Fruit fly (Drosophila melanogaster) whole organism, prepupa: ENCODE measurements around the gene Pex7.

Source experiments
- Blimp-1 ChIP-seq: fragments of 200-800 bp; sonication (Bioruptor generic); optimal IDR thresholded peaks from 3 replicates; lab custom pipeline; 2017; ENCODE audit warnings: missing biosample characterization, missing genetic modification characterization, mild to moderate bottlenecking, moderate library complexity, missing genetic modification reagents
- CG10631 ChIP-seq: fragments of 200-800 bp; sonication (Bioruptor generic); optimal IDR thresholded peaks from 2 replicates; lab custom pipeline; 2016; ENCODE audit warnings: missing biosample characterization, missing genetic modification characterization
- CG11294 ChIP-seq: fragments of 200-800 bp; sonication (Bioruptor generic); IDR thresholded peaks from 2 replicates; pipeline ENCODE4 v1.3.6; 2022; ENCODE audit warnings: missing biosample characterization, missing genetic modification characterization
- CG11902 ChIP-seq: fragments of 200-800 bp; sonication (Bioruptor generic); optimal IDR thresholded peaks from 3 replicates; lab custom pipeline; 2016; ENCODE audit warnings: missing biosample characterization, missing genetic modification characterization
- CG15336 ChIP-seq: fragments of 200-800 bp; sonication (Bioruptor generic); IDR thresholded peaks from 2 replicates; pipeline ENCODE4 v1.3.6; 2022; ENCODE audit warnings: missing biosample characterization, missing genetic modification characterization
- CG1621 ChIP-seq: fragments of 200-800 bp; sonication (Bioruptor generic); optimal IDR thresholded peaks from 3 replicates; lab custom pipeline; 2018; ENCODE audit warnings: missing biosample characterization, mild to moderate bottlenecking, missing genetic modification characterization
- CG3032 ChIP-seq: fragments of 200-800 bp; optimal IDR thresholded peaks from 2 replicates; lab custom pipeline; 2019; ENCODE audit warnings: missing biosample characterization, mild to moderate bottlenecking, missing genetic modification characterization, moderate library complexity
- CG3919 ChIP-seq: fragments of 200-800 bp; sonication (Bioruptor generic); optimal IDR thresholded peaks from 3 replicates; lab custom pipeline; 2016; ENCODE audit warnings: missing biosample characterization, missing genetic modification characterization
- CG4318 ChIP-seq: fragments of 200-800 bp; sonication (Bioruptor generic); optimal IDR thresholded peaks from 3 replicates; lab custom pipeline; 2017; ENCODE audit warnings: missing biosample characterization, mild to moderate bottlenecking, missing genetic modification characterization
- CG6163 ChIP-seq: fragments of 200-800 bp; sonication (Bioruptor generic); IDR thresholded peaks from 3 replicates; pipeline ENCODE4 v1.3.6; 2022; ENCODE audit warnings: missing biosample characterization, missing genetic modification characterization
- CG6276 ChIP-seq: fragments of 200-800 bp; sonication (Bioruptor generic); optimal IDR thresholded peaks from 2 replicates; lab custom pipeline; 2017; ENCODE audit warnings: missing biosample characterization, mild to moderate bottlenecking, missing genetic modification characterization
- CG6792 ChIP-seq: fragments of 200-800 bp; sonication (Bioruptor generic); optimal IDR thresholded peaks from 3 replicates; lab custom pipeline; 2016; ENCODE audit warnings: missing biosample characterization, missing genetic modification characterization
- CG6854 ChIP-seq: fragments of 200-800 bp; sonication (Bioruptor generic); optimal IDR thresholded peaks from 2 replicates; lab custom pipeline; 2017; ENCODE audit warnings: missing biosample characterization, mild to moderate bottlenecking, missing genetic modification characterization
- CG7368 ChIP-seq: fragments of 200-800 bp; sonication (Bioruptor generic); optimal IDR thresholded peaks from 3 replicates; lab custom pipeline; 2016; ENCODE audit warnings: missing biosample characterization, missing genetic modification characterization
- CG8119 ChIP-seq: fragments of 200-800 bp; sonication (Bioruptor generic); IDR thresholded peaks from 3 replicates; pipeline ENCODE4 v1.3.6; 2022; ENCODE audit warnings: missing biosample characterization, missing genetic modification characterization
- Eip75B ChIP-seq: fragments of 200-800 bp; sonication (Bioruptor generic); optimal IDR thresholded peaks from 3 replicates; lab custom pipeline; 2016; ENCODE audit warnings: missing biosample characterization, missing genetic modification characterization
- Eip78C ChIP-seq: fragments of 200-800 bp; sonication (Bioruptor generic); peaks from one replicate; lab custom pipeline; 2016; ENCODE audit warnings: missing biosample characterization, missing genetic modification characterization
- Eip93F ChIP-seq: fragments of 200-800 bp; sonication (Bioruptor generic); optimal IDR thresholded peaks from 2 replicates; lab custom pipeline; 2016; ENCODE audit warnings: missing biosample characterization, mild to moderate bottlenecking, missing genetic modification characterization
- Ets21C ChIP-seq: fragments of 200-800 bp; sonication (Bioruptor generic); optimal IDR thresholded peaks from 3 replicates; lab custom pipeline; 2016; ENCODE audit warnings: missing biosample characterization, missing genetic modification characterization
- Ets96B ChIP-seq: fragments of 200-800 bp; optimal IDR thresholded peaks from 2 replicates; lab custom pipeline; 2019; ENCODE audit warnings: missing biosample characterization, mild to moderate bottlenecking, missing genetic modification characterization, moderate library complexity
- Gug ChIP-seq: fragments of 200-800 bp; sonication (Bioruptor generic); IDR thresholded peaks from 2 replicates; pipeline ENCODE4 v1.3.6; 2022; ENCODE audit warnings: missing biosample characterization, missing genetic modification characterization
- Hr4 ChIP-seq: fragments of 200-800 bp; sonication (Bioruptor generic); optimal IDR thresholded peaks from 3 replicates; lab custom pipeline; 2016; ENCODE audit warnings: missing biosample characterization, missing genetic modification characterization
- Met ChIP-seq: fragments of 200-800 bp; sonication (Bioruptor generic); optimal IDR thresholded peaks from 3 replicates; lab custom pipeline; 2016; ENCODE audit warnings: missing biosample characterization, missing genetic modification characterization
- OdsH ChIP-seq: fragments of 200-800 bp; sonication (Bioruptor generic); optimal IDR thresholded peaks from 3 replicates; lab custom pipeline; 2016; ENCODE audit warnings: missing biosample characterization, missing genetic modification characterization
- Smox ChIP-seq: fragments of 200-800 bp; sonication (Bioruptor generic); optimal IDR thresholded peaks from 3 replicates; lab custom pipeline; 2016; ENCODE audit warnings: missing biosample characterization, missing genetic modification characterization
- Sox15 ChIP-seq: fragments of 200-800 bp; sonication (Bioruptor generic); optimal IDR thresholded peaks from 3 replicates; lab custom pipeline; 2016; ENCODE audit warnings: missing biosample characterization, missing genetic modification characterization
- achi ChIP-seq: fragments of 200-800 bp; sonication (Bioruptor generic); optimal IDR thresholded peaks from 3 replicates; lab custom pipeline; 2016; ENCODE audit warnings: missing biosample characterization, missing genetic modification characterization
- acj6 ChIP-seq: fragments of 200-800 bp; sonication (Bioruptor generic); optimal IDR thresholded peaks from 3 replicates; lab custom pipeline; 2016; ENCODE audit warnings: missing biosample characterization, missing genetic modification characterization
- dsx ChIP-seq: fragments of 200-800 bp; optimal IDR thresholded peaks from 3 replicates; lab custom pipeline; 2019; ENCODE audit warnings: missing biosample characterization, mild to moderate bottlenecking, missing genetic modification characterization, moderate library complexity; ENCODE audit not compliant: poor library complexity, severe bottlenecking
- eg ChIP-seq: fragments of 200-800 bp; sonication (Bioruptor generic); IDR thresholded peaks from 3 replicates; pipeline ENCODE4 v1.3.6; 2022; ENCODE audit warnings: missing biosample characterization, missing genetic modification characterization
- lz ChIP-seq: fragments of 200-800 bp; sonication (Bioruptor generic); optimal IDR thresholded peaks from 3 replicates; lab custom pipeline; 2016; ENCODE audit warnings: missing biosample characterization, missing genetic modification characterization
- net ChIP-seq: fragments of 200-800 bp; sonication (Bioruptor generic); optimal IDR thresholded peaks from 3 replicates; lab custom pipeline; 2016; ENCODE audit warnings: missing biosample characterization, missing genetic modification characterization
- pdm3 ChIP-seq: fragments of 200-800 bp; sonication (Bioruptor generic); optimal IDR thresholded peaks from 3 replicates; lab custom pipeline; 2016; ENCODE audit warnings: missing biosample characterization, missing genetic modification characterization
- salr ChIP-seq, 2 experiments: fragments of 200-800 bp; sonication (Bioruptor generic); optimal IDR thresholded peaks; 3 replicates each; lab custom pipeline; 2016 to 2018; ENCODE audit warnings: missing biosample characterization in 2 of 2, missing genetic modification characterization in 2 of 2, mild to moderate bottlenecking in 1 of 2
- svp ChIP-seq: fragments of 200-800 bp; sonication (Bioruptor generic); peaks from one replicate; lab custom pipeline; 2016; ENCODE audit warnings: missing biosample characterization, missing genetic modification characterization
- topi ChIP-seq: fragments of 200-800 bp; sonication (Bioruptor generic); optimal IDR thresholded peaks from 3 replicates; lab custom pipeline; 2016; ENCODE audit warnings: missing biosample characterization, missing genetic modification characterization
- vri ChIP-seq: fragments of 200-800 bp; sonication (Bioruptor generic); optimal IDR thresholded peaks from 3 replicates; lab custom pipeline; 2016; ENCODE audit warnings: missing biosample characterization, mild to moderate bottlenecking, missing genetic modification characterization

The Pex7 gene

DNA sequence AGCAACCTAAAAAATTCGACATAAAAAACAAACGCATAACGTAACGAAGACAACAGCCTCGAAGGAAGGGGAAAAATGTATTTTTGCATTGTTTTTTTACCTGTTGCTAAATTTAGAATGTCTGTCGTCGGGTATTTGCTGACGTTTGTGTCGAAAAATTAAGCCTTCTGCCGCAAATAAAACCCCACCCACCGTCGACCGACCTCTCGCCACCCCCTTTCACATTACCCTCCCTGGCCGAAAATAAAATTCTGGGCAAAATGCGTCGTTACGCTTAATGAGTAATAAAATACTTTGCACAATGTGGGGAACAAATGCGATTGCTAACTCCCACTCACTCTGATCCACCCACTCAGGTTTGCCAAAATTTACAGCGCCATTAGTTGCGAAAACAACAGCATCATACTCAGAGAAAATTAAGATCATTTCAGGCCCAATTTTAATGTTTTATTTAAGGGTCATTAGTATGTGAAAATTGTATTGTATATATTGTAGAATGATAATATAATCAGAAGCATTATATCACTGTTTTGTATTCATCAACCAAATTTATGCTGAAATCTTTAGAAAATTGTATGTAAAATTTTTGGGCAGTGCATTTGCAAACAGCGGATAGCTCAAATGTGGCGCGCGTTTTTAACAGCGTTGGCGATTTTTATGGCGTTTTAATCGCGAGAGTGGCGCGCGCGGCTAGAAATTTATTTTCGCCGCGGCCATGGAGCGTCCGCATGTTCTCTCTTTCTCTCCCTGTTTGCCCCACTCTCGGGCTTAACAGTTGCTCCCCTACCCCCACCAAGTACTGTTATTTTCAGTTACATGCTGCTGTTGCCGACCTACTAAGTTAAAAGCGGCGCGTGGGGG is 25.5 kb downstream of the Pex7 start (continued):
- TF ChIP-seq lz (GFP tag; lab: Kevin White, UChicago) (peak; percentile 78), Ets21C (GFP tag; lab: Kevin White, UChicago) (peak; percentile 61), achi (GFP tag; lab: Kevin White, UChicago) (peak; percentile 41), Eip78C (GFP tag; lab: Kevin White, UChicago) (peak; percentile 92), pdm3 (GFP tag; lab: Kevin White, UChicago) (peak; percentile 67), CG8119 (GFP tag; lab: Robert Waterston, UW) (peak; percentile 79), dsx (GFP tag; lab: Kevin White, UChicago) (peak; percentile 24), CG4318 (peak; percentile 4), Smox (GFP tag; lab: Kevin White, UChicago) (peak; percentile 69), Gug (GFP tag; lab: Robert Waterston, UW) (no peak)

- TF ChIP-seq Ets96B (tag; lab: Kevin White, UChicago) = no peak
- TF ChIP-seq Gug (GFP tag; lab: Robert Waterston, UW) = no peak
- TF ChIP-seq CG15336 = peak; percentile 56
- TF ChIP-seq CG6276 (GFP tag; lab: Kevin White, UChicago) = peak; percentile 63
- no peak for TF ChIP-seq CG11902
- TF ChIP-seq CG6163 (GFP tag; lab: Robert Waterston, UW) = peak; percentile 65; the same call in 2 of the 3 replicates
- TF ChIP-seq acj6 (GFP tag; lab: Kevin White, UChicago) = no peak
- no peak for TF ChIP-seq OdsH (GFP tag; lab: Kevin White, UChicago)
- no peak for TF ChIP-seq vri
- no peak for TF ChIP-seq CG11294
- peak in 1 of 2 experiments; percentile 28 for TF ChIP-seq salr (GFP tag; optimal IDR thresholded peaks at IDR 0.05; lab: Kevin White, UChicago)
- TF ChIP-seq Eip78C (GFP tag; lab: Kevin White, UChicago) = peak; percentile 25
- peak; percentile 42 for TF ChIP-seq net (GFP tag; lab: Kevin White, UChicago)
- no peak for TF ChIP-seq Smox (GFP tag; lab: Kevin White, UChicago)
- peak; percentile 63 for TF ChIP-seq CG8119 (GFP tag; lab: Robert Waterston, UW)
- TF ChIP-seq CG7368 = no peak
- peak; percentile 20 for TF ChIP-seq svp (GFP tag; lab: Kevin White, UChicago)
- TF ChIP-seq pdm3 (GFP tag; lab: Kevin White, UChicago) = no peak
- no peak for TF ChIP-seq topi
- TF ChIP-seq Eip75B (GFP tag; lab: Kevin White, UChicago) = no peak
- no peak for TF ChIP-seq Ets21C (GFP tag; lab: Kevin White, UChicago)
- no peak for TF ChIP-seq Met (GFP tag; lab: Kevin White, UChicago)
- TF ChIP-seq Blimp-1 (GFP tag; lab: Kevin White, UChicago) = no peak
- TF ChIP-seq CG1621 (tag; lab: Kevin White, UChicago) = no peak
- no peak for TF ChIP-seq CG3919 (GFP tag; lab: Kevin White, UChicago)
- no peak for TF ChIP-seq Eip93F (GFP tag; lab: Kevin White, UChicago)
- no peak for TF ChIP-seq Hr4 (GFP tag; lab: Kevin White, UChicago)
- peak; percentile 76 for TF ChIP-seq eg (GFP tag; lab: Robert Waterston, UW)
- TF ChIP-seq CG6792 (GFP tag; lab: Kevin White, UChicago) = no peak
- no peak for TF ChIP-seq CG3032 (tag; lab: Kevin White, UChicago)
- TF ChIP-seq Sox15 (GFP tag; lab: Kevin White, UChicago) = no peak
- no peak for TF ChIP-seq CG10631 (GFP tag; lab: Kevin White, UChicago)
- TF ChIP-seq CG6854 (GFP tag; lab: Kevin White, UChicago) = no peak
- TF ChIP-seq dsx (GFP tag; lab: Kevin White, UChicago) = no peak
- no peak for TF ChIP-seq lz (GFP tag; lab: Kevin White, UChicago)
- TF ChIP-seq, all 60 proteins: peak for 9
Measured at dm6 chr3L:8673377-8674000, 26.5 kb downstream of the Pex7 start.
